Worm (Caenorhabditis elegans) whole organism, L4 larva: Measurements from ENCODE around the gene arrd-2.

Experiments used
- F26F4.8 ChIP-seq: fragments of 200-800 bp; sonication (Bioruptor generic); conservative IDR thresholded peaks from 2 replicates; pipeline ENCODE4 v1.3.6; 2022; ENCODE audit warnings: missing genetic modification characterization, missing compliant biosample characterization
- F49E8.2 ChIP-seq: sonication (generic microtip); optimal IDR thresholded peaks from 2 replicates; lab custom pipeline; 2016; ENCODE audit warnings: missing compliant biosample characterization, mild to moderate bottlenecking, missing genetic modification characterization, borderline replicate concordance
- Y48G9A.11 ChIP-seq: fragments of 200-800 bp; sonication (Bioruptor generic); IDR thresholded peaks from 2 replicates; pipeline ENCODE4 v1.3.6; 2022; ENCODE audit warnings: missing genetic modification reagents, missing genetic modification characterization, missing compliant biosample characterization
- ZK546.5 ChIP-seq, 2 experiments: sonication (generic microtip); optimal IDR thresholded peaks; 2 replicates each; lab custom pipeline; 2017; ENCODE audit warnings: missing biosample characterization in 2 of 2, missing genetic modification characterization in 2 of 2
- aha-1 ChIP-seq: fragments of 150-350 bp; peaks from one replicate; lab custom pipeline; 2014; ENCODE audit warnings: missing biosample characterization, missing genetic modification characterization
- ceh-62 ChIP-seq: sonication (generic microtip); optimal IDR thresholded peaks from 2 replicates; lab custom pipeline; 2017; ENCODE audit warnings: missing biosample characterization, missing genetic modification characterization
- ces-1 ChIP-seq: fragments of 150-350 bp; sonication (generic microtip); optimal IDR thresholded peaks from 4 replicates; lab custom pipeline; 2014; ENCODE audit warnings: missing biosample characterization, missing genetic modification reagents, missing genetic modification characterization
- ctbp-1 ChIP-seq: fragments of 200-800 bp; sonication (Bioruptor generic); IDR thresholded peaks from 2 replicates; pipeline ENCODE4 v1.3.6; 2022; ENCODE audit warnings: missing genetic modification reagents, missing genetic modification characterization, missing compliant biosample characterization
- daf-8 ChIP-seq: fragments of 200-800 bp; sonication (Bioruptor generic); IDR thresholded peaks from 2 replicates; pipeline ENCODE4 v1.3.6; 2022; ENCODE audit warnings: missing genetic modification characterization, missing compliant biosample characterization
- dmd-9 ChIP-seq: fragments of 200-800 bp; sonication (Bioruptor generic); IDR thresholded peaks from 2 replicates; pipeline ENCODE4 v1.3.6; 2022; ENCODE audit warnings: missing genetic modification reagents, missing genetic modification characterization, missing compliant biosample characterization
- duxl-1 ChIP-seq: sonication (generic microtip); optimal IDR thresholded peaks from 2 replicates; lab custom pipeline; 2016; ENCODE audit warnings: mild to moderate bottlenecking, missing genetic modification characterization, moderate library complexity, missing compliant biosample characterization; ENCODE audit not compliant: poor library complexity
- egl-27 ChIP-seq: sonication (generic microtip); optimal IDR thresholded peaks from 3 replicates; lab custom pipeline; 2017; ENCODE audit warnings: missing biosample characterization, missing genetic modification reagents, missing genetic modification characterization
- fkh-10 ChIP-seq: fragments of 150-350 bp; optimal IDR thresholded peaks from 2 replicates; lab custom pipeline; 2014; ENCODE audit warnings: missing biosample characterization, missing genetic modification reagents, missing genetic modification characterization
- lim-7 ChIP-seq: fragments of 200-800 bp; sonication (Bioruptor generic); IDR thresholded peaks from 2 replicates; pipeline ENCODE4 v1.3.6; 2022; ENCODE audit warnings: missing genetic modification characterization, missing compliant biosample characterization
- lin-39 ChIP-seq: fragments of 150-350 bp; optimal IDR thresholded peaks from 2 replicates; lab custom pipeline; 2014; ENCODE audit warnings: missing biosample characterization, missing genetic modification reagents, missing genetic modification characterization
- lir-3 ChIP-seq: sonication (generic microtip); optimal IDR thresholded peaks from 2 replicates; lab custom pipeline; 2016; ENCODE audit warnings: mild to moderate bottlenecking, missing genetic modification characterization, missing compliant biosample characterization
- madf-5 ChIP-seq, 2 experiments: fragments of 200-800 bp; sonication (Bioruptor generic); IDR thresholded peaks; 2 replicates each; pipeline ENCODE4 v1.3.6; 2022; ENCODE audit warnings: missing compliant biosample characterization in 2 of 2, missing genetic modification characterization in 2 of 2
- madf-9 ChIP-seq: fragments of 200-800 bp; sonication (Bioruptor generic); conservative IDR thresholded peaks from 2 replicates; pipeline ENCODE4 v1.3.6; 2022; ENCODE audit warnings: missing genetic modification reagents, missing genetic modification characterization, missing compliant biosample characterization
- mdt-29 ChIP-seq: fragments of 200-800 bp; sonication (Bioruptor generic); IDR thresholded peaks from 2 replicates; pipeline ENCODE4 v1.3.6; 2022; ENCODE audit warnings: missing genetic modification reagents, missing genetic modification characterization, missing compliant biosample characterization
- mxl-2 ChIP-seq: fragments of 200-800 bp; sonication (Bioruptor generic); conservative IDR thresholded peaks from 2 replicates; pipeline ENCODE4 v1.3.6; 2022; ENCODE audit warnings: missing genetic modification reagents, missing genetic modification characterization, missing compliant biosample characterization
- mxl-3 ChIP-seq: fragments of 200-800 bp; sonication (Bioruptor generic); optimal IDR thresholded peaks from 2 replicates; lab custom pipeline; 2018; ENCODE audit warnings: mild to moderate bottlenecking, missing genetic modification characterization, missing compliant biosample characterization
- nhr-42 ChIP-seq: fragments of 200-800 bp; sonication (Bioruptor generic); IDR thresholded peaks from 2 replicates; pipeline ENCODE4 v1.3.6; 2022; ENCODE audit warnings: missing genetic modification characterization, missing compliant biosample characterization
- nhr-77 ChIP-seq: fragments of 150-350 bp; optimal IDR thresholded peaks from 2 replicates; lab custom pipeline; 2014; ENCODE audit warnings: missing biosample characterization, missing genetic modification characterization
- pha-4 ChIP-seq, 2 experiments: fragments of 150-350 bp in 1 of 2; fragments of 200-800 bp in 1 of 2; sonication (Bioruptor generic) in 1 of 2; IDR thresholded peaks in 1 of 2; optimal IDR thresholded peaks in 1 of 2; 2 replicates each; pipeline versions ENCODE4 v1.3.6 to Lab custom; 2014 to 2022; ENCODE audit warnings: missing genetic modification characterization in 2 of 2, missing genetic modification reagents in 2 of 2, missing biosample characterization in 1 of 2, missing compliant biosample characterization in 1 of 2
- saeg-2 ChIP-seq: fragments of 200-800 bp; sonication (Bioruptor generic); IDR thresholded peaks from 2 replicates; pipeline ENCODE4 v1.3.6; 2022; ENCODE audit warnings: missing genetic modification reagents, missing genetic modification characterization, missing compliant biosample characterization
- set-16 ChIP-seq: fragments of 200-800 bp; sonication (Bioruptor generic); IDR thresholded peaks from 2 replicates; pipeline ENCODE4 v1.3.6; 2022; ENCODE audit warnings: missing genetic modification reagents, missing genetic modification characterization, missing compliant biosample characterization
- snpc-4 ChIP-seq: fragments of 150-350 bp; optimal IDR thresholded peaks from 2 replicates; lab custom pipeline; 2014; ENCODE audit warnings: missing biosample characterization, missing genetic modification characterization
- unc-62 ChIP-seq, 3 experiments: fragments of 150-350 bp in 1 of 3; sonication (generic microtip); optimal IDR thresholded peaks in 2 of 3; peaks in 1 of 3; 1 replicate in 1 of 3; 2 replicates in 2 of 3; lab custom pipeline; 2014 to 2017; ENCODE audit warnings: missing biosample characterization in 3 of 3, missing genetic modification characterization in 3 of 3, missing genetic modification reagents in 3 of 3, missing genotype in 1 of 3
- zag-1 ChIP-seq: fragments of 150-350 bp; optimal IDR thresholded peaks from 2 replicates; lab custom pipeline; 2014; ENCODE audit warnings: missing biosample characterization, missing genetic modification characterization
- zip-11 ChIP-seq: fragments of 200-800 bp; sonication (Bioruptor generic); IDR thresholded peaks from 2 replicates; pipeline ENCODE4 v1.3.6; 2022; ENCODE audit warnings: missing genetic modification characterization, missing compliant biosample characterization

The arrd-2 gene

ce11 chrII:9427644-9428043, 20.1 kb downstream of the arrd-2 start, which contains the start of gene M176.5:
Gene M176.5, minus strand, starts transcription at chrII:9427744.
- no peak for TF ChIP-seq pha-4 (GFP tag; IDR thresholded peaks at IDR 0.05; lab: Robert Waterston, UW)
- TF ChIP-seq pha-4 (tag; optimal IDR thresholded peaks at IDR 0.05; lab: Kevin White, UChicago), result peak; percentile 42
- peak in 1 of 2 experiments; percentile 44 for TF ChIP-seq unc-62 (GFP tag; optimal IDR thresholded peaks at IDR 0.05 in 1 of 2; lab: Kevin White, UChicago)
- TF ChIP-seq unc-62 (tag; optimal IDR thresholded peaks at IDR 0.05; lab: Kevin White, UChicago), result no peak
- no peak for TF ChIP-seq lin-39 (tag; lab: Kevin White, UChicago)

ce11 chrII:9431119-9431518, 23.6 kb downstream of the arrd-2 start:
- TF ChIP-seq zag-1 (tag; lab: Kevin White, UChicago) (no peak), unc-62 (GFP tag; optimal IDR thresholded peaks at IDR 0.05 in 1 of 2; lab: Kevin White, UChicago) (no peak), unc-62 (tag; optimal IDR thresholded peaks at IDR 0.05; lab: Kevin White, UChicago) (no peak), F26F4.8 (GFP tag; lab: Robert Waterston, UW) (no peak), mxl-3 (GFP tag; lab: Kevin White, UChicago) (no peak), set-16 (GFP tag; lab: Robert Waterston, UW) (no peak), ces-1 (GFP tag; lab: Kevin White, UChicago) (peak; percentile 37), mdt-29 (GFP tag; lab: Robert Waterston, UW) (no peak), nhr-42 (GFP tag; lab: Robert Waterston, UW) (no peak), egl-27 (tag; lab: Kevin White, UChicago) (no peak), ceh-62 (tag; lab: Kevin White, UChicago) (no peak), fkh-10 (GFP tag; lab: Kevin White, UChicago) (peak; percentile 42), daf-8 (no peak)
- TF ChIP-seq, all 104 proteins: peak for 2

ce11 chrII:9433609-9434008, 26.0 kb downstream of the arrd-2 start, which contains the start of gene kin-15:
Gene kin-15, minus strand, starts transcription at chrII:9433709.
- no peak for TF ChIP-seq Y48G9A.11 (GFP tag; lab: Robert Waterston, UW)
- TF ChIP-seq nhr-77 (tag; lab: Kevin White, UChicago), result no peak
- TF ChIP-seq, all 104 proteins: peak for 0

- TF ChIP-seq snpc-4 (tag; lab: Kevin White, UChicago) (no peak), dmd-9 (GFP tag; lab: Robert Waterston, UW) (no peak)
Observed at ce11 chrII:9436009-9436408, 28.4 kb downstream of the arrd-2 start, which contains the start of gene kin-16. Gene kin-16, minus strand, starts transcription at chrII:9436109.

- no peak for TF ChIP-seq zag-1 (tag; lab: Kevin White, UChicago)
- TF ChIP-seq madf-5 (GFP tag; IDR thresholded peaks at IDR 0.05; lab: Robert Waterston, UW), result no peak
- no peak for TF ChIP-seq F49E8.2
- no peak for TF ChIP-seq madf-9
- no peak for TF ChIP-seq lim-7 (GFP tag; lab: Robert Waterston, UW)
- no peak for TF ChIP-seq dmd-9 (GFP tag; lab: Robert Waterston, UW)
- no peak for TF ChIP-seq lir-3 (tag; lab: Kevin White, UChicago)
- no peak for TF ChIP-seq ctbp-1 (GFP tag; lab: Robert Waterston, UW)
- TF ChIP-seq mxl-2, result no peak
- TF ChIP-seq saeg-2 (GFP tag; lab: Robert Waterston, UW), result no peak
- TF ChIP-seq F26F4.8 (GFP tag; lab: Robert Waterston, UW), result no peak
Observed at ce11 chrII:9438227-9438626, 30.7 kb downstream of the arrd-2 start, which contains the start of gene chil-13. Gene chil-13, minus strand, starts transcription at chrII:9438327.

ce11 chrII:9438853-9439252, 31.3 kb downstream of the arrd-2 start:
- TF ChIP-seq F49E8.2 (no peak), lin-39 (tag; lab: Kevin White, UChicago) (no peak), aha-1 (peak; percentile 3), duxl-1 (no peak), zip-11 (GFP tag; lab: Robert Waterston, UW) (no peak), ZK546.5 (tag; optimal IDR thresholded peaks at IDR 0.05; lab: Kevin White, UChicago) (no peak), unc-62 (GFP tag; optimal IDR thresholded peaks at IDR 0.05 in 1 of 2; lab: Kevin White, UChicago) (peak in 1 of 2 experiments; percentile 91), unc-62 (tag; optimal IDR thresholded peaks at IDR 0.05; lab: Kevin White, UChicago) (no peak)
